Fruit fly (Drosophila melanogaster) whole organism, embryonic: ENCODE results near the gene Aps.
A peak's percentile ranks its signal among the peaks of the same experiment; 100 is the strongest.

ENCODE experiments used
- ATbp ChIP-seq: fragments of 200-800 bp; sonication (Bioruptor generic); optimal IDR thresholded peaks from 2 replicates; lab custom pipeline; 2017; ENCODE audit warnings: missing biosample characterization, mild to moderate bottlenecking, missing genetic modification characterization, missing genetic modification reagents
- B-H1 ChIP-seq: fragments of 200-800 bp; sonication (Bioruptor generic); IDR thresholded peaks from 3 replicates; pipeline ENCODE4 v1.3.6; 2022; ENCODE audit warnings: missing biosample characterization, missing genetic modification characterization
- C15 ChIP-seq: fragments of 200-800 bp; sonication (Bioruptor generic); IDR thresholded peaks from 3 replicates; pipeline ENCODE4 v1.3.6; 2022; ENCODE audit warnings: missing biosample characterization, missing genetic modification characterization
- CG10267 ChIP-seq: fragments of 200-800 bp; sonication (Bioruptor generic); optimal IDR thresholded peaks from 2 replicates; lab custom pipeline; 2018; ENCODE audit warnings: missing biosample characterization, mild to moderate bottlenecking, missing genetic modification characterization, moderate library complexity
- CG11504 ChIP-seq: fragments of 200-800 bp; sonication (Bioruptor generic); optimal IDR thresholded peaks from 3 replicates; lab custom pipeline; 2019; ENCODE audit warnings: missing biosample characterization, mild to moderate bottlenecking, missing genetic modification characterization, moderate library complexity
- CG11696 ChIP-seq: fragments of 200-800 bp; sonication (Bioruptor generic); IDR thresholded peaks from 2 replicates; pipeline ENCODE4 v1.3.6; 2022; ENCODE audit warnings: missing biosample characterization, missing genetic modification characterization
- CG12219 ChIP-seq: fragments of 200-800 bp; sonication (Bioruptor generic); optimal IDR thresholded peaks from 3 replicates; lab custom pipeline; 2018; ENCODE audit warnings: missing biosample characterization, mild to moderate bottlenecking, missing genetic modification characterization
- CG14860 ChIP-seq: fragments of 200-800 bp; sonication (Bioruptor generic); IDR thresholded peaks from 3 replicates; pipeline ENCODE4 v1.3.6; 2022; ENCODE audit warnings: missing biosample characterization, missing genetic modification characterization; ENCODE audit not compliant: partially characterized antibody
- CG15479 ChIP-seq: fragments of 200-800 bp; sonication (Bioruptor generic); optimal IDR thresholded peaks from 3 replicates; lab custom pipeline; 2019; ENCODE audit warnings: missing biosample characterization, mild to moderate bottlenecking, missing genetic modification characterization, moderate library complexity
- CG17328 ChIP-seq: fragments of 200-800 bp; sonication (Bioruptor generic); IDR thresholded peaks from 2 replicates; pipeline ENCODE4 v1.3.6; 2022; ENCODE audit warnings: missing biosample characterization, missing genetic modification characterization
- CG17802 ChIP-seq: fragments of 200-800 bp; sonication (Bioruptor generic); optimal IDR thresholded peaks from 2 replicates; lab custom pipeline; 2018; ENCODE audit warnings: missing biosample characterization, mild to moderate bottlenecking, missing genetic modification characterization, moderate library complexity
- CG2199 ChIP-seq: fragments of 200-800 bp; sonication (Bioruptor generic); IDR thresholded peaks from 3 replicates; pipeline ENCODE4 v1.3.6; 2022; ENCODE audit warnings: missing biosample characterization, missing genetic modification characterization
- CG4328 ChIP-seq: fragments of 200-800 bp; sonication (Bioruptor generic); optimal IDR thresholded peaks from 3 replicates; lab custom pipeline; 2017; ENCODE audit warnings: missing biosample characterization, missing genetic modification reagents, missing genetic modification characterization
- CG4424 ChIP-seq: fragments of 200-800 bp; sonication (Bioruptor generic); optimal IDR thresholded peaks from 3 replicates; lab custom pipeline; 2016; ENCODE audit warnings: missing biosample characterization, missing genetic modification characterization
- CG7786 ChIP-seq: fragments of 200-800 bp; sonication (Bioruptor generic); optimal IDR thresholded peaks from 2 replicates; lab custom pipeline; 2016; ENCODE audit warnings: missing biosample characterization, missing genetic modification characterization
- CG8478 ChIP-seq: fragments of >200 bp; optimal IDR thresholded peaks from 2 replicates; lab custom pipeline; 2018
- CrebB ChIP-seq: fragments of 200-800 bp; sonication (Bioruptor generic); optimal IDR thresholded peaks from 3 replicates; lab custom pipeline; 2018; ENCODE audit warnings: missing biosample characterization, mild to moderate bottlenecking, missing genetic modification characterization
- Dref ChIP-seq: fragments of 200-800 bp; sonication (Bioruptor generic); IDR thresholded peaks from 2 replicates; pipeline ENCODE4 v1.3.6; 2022; ENCODE audit warnings: missing biosample characterization, missing genetic modification characterization
- Mes4 ChIP-seq: fragments of 200-800 bp; sonication (Bioruptor generic); optimal IDR thresholded peaks from 2 replicates; lab custom pipeline; 2016; ENCODE audit warnings: missing biosample characterization, missing genetic modification characterization
- NC2α ChIP-seq: fragments of 200-800 bp; sonication (Bioruptor generic); optimal IDR thresholded peaks from 2 replicates; lab custom pipeline; 2016; ENCODE audit warnings: missing biosample characterization, missing genetic modification characterization
- Neu2 ChIP-seq: fragments of 200-800 bp; sonication (Bioruptor generic); optimal IDR thresholded peaks from 3 replicates; lab custom pipeline; 2016; ENCODE audit warnings: missing biosample characterization, missing genetic modification characterization, borderline replicate concordance
- NfI ChIP-seq: fragments of 200-800 bp; sonication (Bioruptor generic); optimal IDR thresholded peaks from 3 replicates; lab custom pipeline; 2018; ENCODE audit warnings: missing biosample characterization, mild to moderate bottlenecking, missing genetic modification characterization, moderate library complexity
- PHDP ChIP-seq: fragments of 200-800 bp; sonication (Bioruptor generic); optimal IDR thresholded peaks from 3 replicates; lab custom pipeline; 2018; ENCODE audit warnings: missing biosample characterization, mild to moderate bottlenecking, missing genetic modification characterization, moderate library complexity
- Usf ChIP-seq: fragments of 200-800 bp; sonication (Bioruptor generic); optimal IDR thresholded peaks from 2 replicates; lab custom pipeline; 2017; ENCODE audit warnings: missing genotype, missing biosample characterization, missing genetic modification characterization
- ash1 ChIP-seq: fragments of 200-800 bp; sonication (Bioruptor generic); optimal IDR thresholded peaks from 2 replicates; lab custom pipeline; 2018; ENCODE audit warnings: missing biosample characterization, mild to moderate bottlenecking, missing genetic modification characterization
- bab2 ChIP-seq: fragments of 200-800 bp; sonication (Bioruptor generic); optimal IDR thresholded peaks from 2 replicates; lab custom pipeline; 2016; ENCODE audit warnings: missing biosample characterization, missing genetic modification characterization
- bcd ChIP-seq: fragments of 200-800 bp; sonication (Bioruptor generic); optimal IDR thresholded peaks from 2 replicates; lab custom pipeline; 2017; ENCODE audit warnings: missing biosample characterization, mild to moderate bottlenecking, missing genetic modification characterization
- bowl ChIP-seq: fragments of 200-800 bp; sonication (Bioruptor generic); IDR thresholded peaks from 2 replicates; pipeline ENCODE4 v1.3.6; 2022; ENCODE audit warnings: missing biosample characterization, missing genetic modification characterization
- caup ChIP-seq: fragments of 200-800 bp; sonication (Bioruptor generic); optimal IDR thresholded peaks from 3 replicates; lab custom pipeline; 2017; ENCODE audit warnings: missing biosample characterization, mild to moderate bottlenecking, missing genetic modification characterization, moderate library complexity; ENCODE audit not compliant: severe bottlenecking
- chm ChIP-seq: fragments of 200-800 bp; sonication (Bioruptor generic); IDR thresholded peaks from 2 replicates; pipeline ENCODE4 v1.3.6; 2022; ENCODE audit warnings: missing biosample characterization, missing genetic modification characterization
- crol ChIP-seq: fragments of 200-800 bp; sonication (Bioruptor generic); IDR thresholded peaks from 2 replicates; pipeline ENCODE4 v1.3.6; 2022; ENCODE audit warnings: missing biosample characterization, missing genetic modification characterization
- fd96Cb ChIP-seq: fragments of 200-800 bp; sonication (Bioruptor generic); optimal IDR thresholded peaks from 2 replicates; lab custom pipeline; 2018; ENCODE audit warnings: missing biosample characterization, mild to moderate bottlenecking, missing genetic modification characterization, moderate library complexity
- gfzf ChIP-seq: fragments of 200-800 bp; sonication (Bioruptor generic); optimal IDR thresholded peaks from 2 replicates; lab custom pipeline; 2016; ENCODE audit warnings: missing biosample characterization, mild to moderate bottlenecking, missing genetic modification characterization, moderate library complexity
- klu ChIP-seq: fragments of 200-800 bp; sonication (Bioruptor generic); IDR thresholded peaks from 2 replicates; pipeline ENCODE4 v1.3.6; 2022; ENCODE audit warnings: missing biosample characterization, missing genetic modification characterization
- maf-S ChIP-seq: fragments of 200-800 bp; sonication (Bioruptor generic); optimal IDR thresholded peaks from 2 replicates; lab custom pipeline; 2016; ENCODE audit warnings: missing biosample characterization, missing genetic modification characterization
- nau ChIP-seq: fragments of 200-800 bp; sonication (Bioruptor generic); optimal IDR thresholded peaks from 3 replicates; lab custom pipeline; 2017; ENCODE audit warnings: missing biosample characterization, mild to moderate bottlenecking, missing genetic modification characterization, missing genetic modification reagents
- ranshi ChIP-seq: fragments of 200-800 bp; sonication (Bioruptor generic); IDR thresholded peaks from 2 replicates; pipeline ENCODE4 v1.3.6; 2022; ENCODE audit warnings: missing biosample characterization, missing genetic modification characterization
- sc ChIP-seq, 3 experiments: fragments of >200 bp in 2 of 3; fragments of 200-800 bp in 1 of 3; sonication (Bioruptor generic) in 1 of 3; optimal IDR thresholded peaks; 2 replicates in 2 of 3; 3 replicates in 1 of 3; lab custom pipeline; 2017; ENCODE audit warnings: mild to moderate bottlenecking in 1 of 3, missing biosample characterization in 1 of 3, missing genetic modification characterization in 1 of 3, missing genetic modification reagents in 1 of 3
- scrt ChIP-seq: fragments of 200-800 bp; sonication (Bioruptor generic); optimal IDR thresholded peaks from 2 replicates; lab custom pipeline; 2018; ENCODE audit warnings: missing biosample characterization, mild to moderate bottlenecking, missing genetic modification characterization, moderate library complexity
- shn ChIP-seq: fragments of 200-800 bp; sonication (Bioruptor generic); optimal IDR thresholded peaks from 3 replicates; lab custom pipeline; 2016; ENCODE audit warnings: missing biosample characterization, missing genetic modification characterization
- sob ChIP-seq: fragments of 200-800 bp; sonication (Bioruptor generic); IDR thresholded peaks from 2 replicates; pipeline ENCODE4 v1.3.6; 2022; ENCODE audit warnings: missing biosample characterization, missing genetic modification characterization
- stc ChIP-seq: fragments of 200-800 bp; sonication (Bioruptor generic); IDR thresholded peaks from 2 replicates; pipeline ENCODE4 v1.3.6; 2022; ENCODE audit warnings: missing biosample characterization, missing genetic modification characterization
- stwl ChIP-seq: fragments of 200-800 bp; sonication (Bioruptor generic); optimal IDR thresholded peaks from 3 replicates; lab custom pipeline; 2018; ENCODE audit warnings: missing biosample characterization, mild to moderate bottlenecking, missing genetic modification characterization, moderate library complexity
- tx ChIP-seq: fragments of 200-800 bp; sonication (Bioruptor generic); optimal IDR thresholded peaks from 2 replicates; lab custom pipeline; 2016; ENCODE audit warnings: missing biosample characterization, missing genetic modification characterization
- vfl ChIP-seq: fragments of 200-800 bp; sonication (Bioruptor generic); optimal IDR thresholded peaks from 2 replicates; lab custom pipeline; 2016; ENCODE audit warnings: missing biosample characterization, missing genetic modification characterization
- z ChIP-seq: fragments of 200-800 bp; sonication (Bioruptor generic); IDR thresholded peaks from 3 replicates; pipeline ENCODE4 v1.3.6; 2022; ENCODE audit warnings: missing biosample characterization, missing genetic modification characterization
- zen ChIP-seq: fragments of 200-800 bp; sonication (Bioruptor generic); optimal IDR thresholded peaks from 3 replicates; lab custom pipeline; 2018; ENCODE audit warnings: missing biosample characterization, mild to moderate bottlenecking, missing genetic modification characterization, moderate library complexity
- zfh2 ChIP-seq: fragments of 200-800 bp; sonication (Bioruptor generic); optimal IDR thresholded peaks from 2 replicates; lab custom pipeline; 2016; ENCODE audit warnings: missing biosample characterization, missing genetic modification characterization

Aps gene

dm6 chr3L:10856534-10857030, 42.3 kb downstream of the Aps start (continued):
- no peak for TF ChIP-seq sc (optimal IDR thresholded peaks at IDR 0.05; lab: Kevin White, UChicago)
- no peak for TF ChIP-seq sc (GFP tag; optimal IDR thresholded peaks at IDR 0.05; lab: Kevin White, UChicago)
- peak; percentile 8 for TF ChIP-seq tx
- peak; percentile 36 for TF ChIP-seq CrebB (tag; lab: Kevin White, UChicago)
- TF ChIP-seq klu, result no peak
- TF ChIP-seq caup (GFP tag; lab: Kevin White, UChicago), result peak; percentile 53
- TF ChIP-seq CG17328 (GFP tag; lab: Robert Waterston, UW), result peak; percentile 45; the same call in 1 of the 2 replicates
- TF ChIP-seq sob (GFP tag; lab: Robert Waterston, UW), result peak; percentile 57; the same call in 1 of the 2 replicates
- no peak for TF ChIP-seq B-H1 (GFP tag; lab: Robert Waterston, UW)
- TF ChIP-seq CG11696 (GFP tag; lab: Robert Waterston, UW), result 0 out of 2 replicates have a peak, but pooled peaks have one; percentile 5
- TF ChIP-seq CG10267 (tag; lab: Kevin White, UChicago), result peak; percentile 14
- peak; percentile 15 for TF ChIP-seq NfI (GFP tag; lab: Kevin White, UChicago)
- TF ChIP-seq Neu2 (GFP tag; lab: Kevin White, UChicago), result peak; percentile 11
- peak; percentile 19; the same call in 1 of the 2 replicates for TF ChIP-seq ranshi (GFP tag; lab: Robert Waterston, UW)
- peak; percentile 91 for TF ChIP-seq crol (GFP tag; lab: Robert Waterston, UW)
- TF ChIP-seq CG7786, result peak; percentile 12
- TF ChIP-seq Mes4, result peak; percentile 42
- peak; percentile 99 for TF ChIP-seq CG2199 (GFP tag; lab: Robert Waterston, UW)
- peak; percentile 61 for TF ChIP-seq nau (GFP tag; lab: Kevin White, UChicago)
- peak; percentile 88 for TF ChIP-seq CG15479 (GFP tag; lab: Kevin White, UChicago)
- TF ChIP-seq stwl (tag; lab: Kevin White, UChicago), result peak; percentile 39
- peak; percentile 54 for TF ChIP-seq ATbp (GFP tag; lab: Kevin White, UChicago)
- no peak for TF ChIP-seq CG12219 (GFP tag; lab: Kevin White, UChicago)
- peak; percentile 79; the same call in 1 of the 2 replicates for TF ChIP-seq chm
- TF ChIP-seq CG14860 (GFP tag; lab: Robert Waterston, UW), result no peak
- TF ChIP-seq z (GFP tag; lab: Robert Waterston, UW), result peak; percentile 96
- TF ChIP-seq stc (GFP tag; lab: Robert Waterston, UW), result peak; percentile 10; the same call in 1 of the 2 replicates
- TF ChIP-seq NC2α (GFP tag; lab: Kevin White, UChicago), result peak; percentile 59
- no peak for TF ChIP-seq C15 (GFP tag; lab: Robert Waterston, UW)
- peak; percentile 20 for TF ChIP-seq maf-S (GFP tag; lab: Kevin White, UChicago)
- TF ChIP-seq CG17802 (tag; lab: Kevin White, UChicago), result no peak
- TF ChIP-seq scrt (GFP tag; lab: Kevin White, UChicago), result peak; percentile 74

- TF ChIP-seq shn (GFP tag; lab: Kevin White, UChicago) (no peak), gfzf (GFP tag; lab: Kevin White, UChicago) (no peak), bab2 (GFP tag; lab: Kevin White, UChicago) (peak; percentile 34), Usf (peak; percentile 76), CG8478 (lab: Kevin White, UChicago) (peak; percentile 56), bcd (GFP tag; lab: Kevin White, UChicago) (peak; percentile 87), ash1 (no peak), bowl (GFP tag; lab: Robert Waterston, UW) (no peak), PHDP (tag; lab: Kevin White, UChicago) (peak; percentile 86), ATbp (GFP tag; lab: Kevin White, UChicago) (peak; percentile 78), CG4328 (peak; percentile 77), maf-S (GFP tag; lab: Kevin White, UChicago) (no peak), zfh2 (GFP tag; lab: Kevin White, UChicago) (no peak), vfl (GFP tag; lab: Kevin White, UChicago) (no peak), Dref (GFP tag; lab: Robert Waterston, UW) (0 out of 2 replicates have a peak, but pooled peaks have one; percentile 11), CG11504 (tag; lab: Kevin White, UChicago) (peak; percentile 90), CG4424 (GFP tag; lab: Kevin White, UChicago) (peak; percentile 54), zen (tag; lab: Kevin White, UChicago) (peak; percentile 93), fd96Cb (tag; lab: Kevin White, UChicago) (peak; percentile 89)
These were observed 43.3 kb downstream of the Aps start for dm6 chr3L:10855419-10856213.
